Fruit fly (Drosophila melanogaster): Measurements from ENCODE around the gene Pxt.

Gene Pxt

DNA sequence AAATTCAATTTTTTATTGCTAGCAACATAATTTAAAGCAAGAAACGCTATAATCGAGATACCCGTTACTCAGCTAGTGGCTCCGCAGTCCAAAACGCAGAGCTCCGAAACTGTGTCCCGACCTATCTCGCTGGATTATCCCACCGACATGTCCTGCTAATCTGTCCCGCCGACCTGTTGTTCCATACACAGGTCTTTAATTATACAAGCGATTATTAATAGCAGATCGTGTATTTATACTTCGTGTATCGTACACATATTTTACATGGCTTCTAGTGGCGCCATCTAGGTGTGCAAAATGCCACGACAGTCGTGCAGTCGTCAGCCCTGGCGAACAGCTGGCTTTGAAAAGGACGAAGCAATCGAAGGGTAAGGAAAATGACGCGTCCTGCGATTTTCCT lies 14.0 kb downstream of the Pxt start, which contains the start of gene CG14321 (continued):
- TF ChIP-seq ci (GFP tag; IDR thresholded peaks at IDR 0.05) (no peak), CG4360 (GFP tag; IDR thresholded peaks at IDR 0.05) (no peak), CG8290 (GFP tag; optimal IDR thresholded peaks at IDR 0.05) (no peak), CG8290 (tag; optimal IDR thresholded peaks at IDR 0.05) (peak in 1 of 2 experiments; percentile 35), rib (GFP tag; IDR thresholded peaks at IDR 0.05) (no peak), Xrp1 (GFP tag; IDR thresholded peaks at IDR 0.05) (no peak), cas (GFP tag; IDR thresholded peaks at IDR 0.05) (no peak), z (GFP tag; IDR thresholded peaks at IDR 0.05) (no peak), Oli (tag; optimal IDR thresholded peaks at IDR 0.05) (no peak), ato (GFP tag; IDR thresholded peaks at IDR 0.05; ENCODE audit: partially characterized antibody) (peak; percentile 21; the same call in 1 of the 2 replicates), D19A (tag; optimal IDR thresholded peaks at IDR 0.05) (no peak), fru (optimal IDR thresholded peaks at IDR 0.05) (no peak), hb (GFP tag; IDR thresholded peaks at IDR 0.05; ENCODE audit: partially characterized antibody) (peak; percentile 84), Gsc (GFP tag; IDR thresholded peaks at IDR 0.05) (no peak), Gug (GFP tag; IDR thresholded peaks at IDR 0.05) (no peak), B-H2 (GFP tag; optimal IDR thresholded peaks at IDR 0.05) (no peak), nom (GFP tag; optimal IDR thresholded peaks at IDR 0.05) (no peak), amos (GFP tag; IDR thresholded peaks at IDR 0.05; ENCODE audit: partially characterized antibody) (peak; percentile 74), kni (GFP tag; optimal IDR thresholded peaks at IDR 0.05) (no peak), HLH4C (GFP tag; IDR thresholded peaks at IDR 0.05; ENCODE audit: partially characterized antibody) (no peak), usp (GFP tag; optimal IDR thresholded peaks at IDR 0.05) (no peak), tio (GFP tag; optimal IDR thresholded peaks at IDR 0.05) (no peak), HHEX (GFP tag; optimal IDR thresholded peaks at IDR 0.05) (no peak), wdn (GFP tag; IDR thresholded peaks at IDR 0.05) (no peak), knrl (GFP tag; IDR thresholded peaks at IDR 0.05; ENCODE audit: partially characterized antibody) (peak; percentile 55), CG12659 (GFP tag; optimal IDR thresholded peaks at IDR 0.05) (no peak), stwl (tag; optimal IDR thresholded peaks at IDR 0.05) (peak; percentile 85), H2.0 (GFP tag; IDR thresholded peaks at IDR 0.05) (no peak; the same call in 1 of the 2 replicates), Sox100B (GFP tag; optimal IDR thresholded peaks at IDR 0.05) (no peak), chm (GFP tag; IDR thresholded peaks at IDR 0.05) (0 out of 2 replicates have a peak, but pooled peaks have one; percentile 13), Nf-YB (GFP tag; optimal IDR thresholded peaks at IDR 0.05) (no peak), ham (GFP tag; IDR thresholded peaks at IDR 0.05) (no peak), CG7786 (GFP tag; optimal IDR thresholded peaks at IDR 0.05) (no peak), sim (GFP tag; IDR thresholded peaks at IDR 0.05) (no peak), dimm (GFP tag; IDR thresholded peaks at IDR 0.05) (no peak), CG1024 (GFP tag; IDR thresholded peaks at IDR 0.05) (no peak), disco-r (GFP tag; optimal IDR thresholded peaks at IDR 0.05) (no peak), CG13287 (GFP tag; IDR thresholded peaks at IDR 0.05; ENCODE audit: partially characterized antibody) (peak; percentile 49), Dll (GFP tag; IDR thresholded peaks at IDR 0.05; ENCODE audit: partially characterized antibody) (peak; percentile 55; the same call in 2 of the 4 replicates), C15 (GFP tag; IDR thresholded peaks at IDR 0.05) (no peak), CG6654 (GFP tag; optimal IDR thresholded peaks at IDR 0.05) (no peak), CG11504 (tag; optimal IDR thresholded peaks at IDR 0.05) (peak; percentile 22), CG1529 (GFP tag; optimal IDR thresholded peaks at IDR 0.05) (no peak), lov (optimal IDR thresholded peaks at IDR 0.05) (no peak), lov (GFP tag; IDR thresholded peaks at IDR 0.05) (no peak), sens-2 (GFP tag; IDR thresholded peaks at IDR 0.05) (no peak), CG13775 (GFP tag; optimal IDR thresholded peaks at IDR 0.05) (no peak), Pdp1 (GFP tag; optimal IDR thresholded peaks at IDR 0.05) (no peak), CG30403 (GFP tag; optimal IDR thresholded peaks at IDR 0.05) (no peak), CG14710 (tag; optimal IDR thresholded peaks at IDR 0.05) (peak; percentile 22), B-H1 (GFP tag; IDR thresholded peaks at IDR 0.05) (no peak), aop (GFP tag; IDR thresholded peaks at IDR 0.05) (no peak)

All from whole organism, embryonic.